Worm (Caenorhabditis elegans): ENCODE data around the gene ZC239.3.

DNA sequence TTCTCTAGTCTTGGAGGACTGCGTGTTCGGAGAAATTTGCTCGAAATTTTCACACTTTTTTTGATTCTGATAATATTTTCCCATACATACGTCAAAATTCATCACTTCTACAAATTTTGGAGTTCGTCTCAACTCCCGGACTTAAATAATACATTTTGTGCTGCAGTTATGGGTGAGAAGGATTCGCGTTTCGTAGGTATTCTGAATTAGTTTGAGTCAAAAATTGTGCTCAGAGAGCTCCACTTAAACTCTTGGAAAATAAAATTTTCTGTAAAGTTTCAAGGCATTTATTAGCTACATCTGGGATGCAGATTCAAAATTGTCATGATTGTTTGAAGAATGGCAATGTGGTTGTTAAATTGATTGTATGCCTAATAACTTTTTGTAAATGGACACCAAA lies 2.0 kb upstream of the ZC239.3 start, which contains the start of gene ZC239.4:
- no peak for TF ChIP-seq elt-4 (tag; optimal IDR thresholded peaks at IDR 0.05)
- no peak for TF ChIP-seq tbx-2 (tag; optimal IDR thresholded peaks at IDR 0.05)
- no peak for TF ChIP-seq Y22D7AL.16 (tag; optimal IDR thresholded peaks at IDR 0.05)
- TF ChIP-seq ceh-45 (GFP tag; IDR thresholded peaks at IDR 0.05) = no peak
- TF ChIP-seq pha-4 (tag; optimal IDR thresholded peaks at IDR 0.05) = no peak
- TF ChIP-seq hlh-30 (tag; optimal IDR thresholded peaks at IDR 0.05; ENCODE audit: insufficient read depth) = no peak
- no peak for TF ChIP-seq unc-86 (tag; optimal IDR thresholded peaks at IDR 0.05)
- no peak for TF ChIP-seq ceh-22 (tag; optimal IDR thresholded peaks at IDR 0.05)
- TF ChIP-seq F13H6.1 (tag; optimal IDR thresholded peaks at IDR 0.05) = no peak
- TF ChIP-seq unc-3 (GFP tag; conservative IDR thresholded peaks at IDR 0.05) = no peak
- TF ChIP-seq unc-3 (tag; optimal IDR thresholded peaks at IDR 0.05) = no peak
- no peak for TF ChIP-seq ama-1 (optimal IDR thresholded peaks at IDR 0.05)
- TF ChIP-seq pqm-1 (tag; optimal IDR thresholded peaks at IDR 0.05) = no peak
- no peak for TF ChIP-seq hlh-15 (tag; optimal IDR thresholded peaks at IDR 0.05)
